ENCODE assay signal across 3 fruit fly cellular contexts in the genomic region with DNA sequence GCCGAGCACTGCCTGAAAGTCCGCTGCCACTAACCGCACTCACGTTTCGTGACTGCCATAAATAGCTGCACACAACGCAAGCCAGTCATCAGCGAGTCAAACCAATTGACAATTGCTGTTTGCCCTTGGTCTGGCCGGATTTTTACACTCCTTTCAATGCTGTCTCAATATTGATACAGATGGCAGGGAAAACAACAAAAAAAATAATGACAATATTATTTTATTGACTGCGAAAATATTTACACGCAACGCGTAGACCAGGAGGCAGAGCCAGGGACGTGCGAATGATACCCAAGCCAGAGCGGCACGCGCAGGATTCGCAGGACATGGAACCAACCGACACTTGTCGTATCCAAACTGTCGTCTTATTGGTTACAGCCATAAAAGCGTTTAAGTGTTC.
TF ChIP-seq lines count a peak whose summit lies in the region.

No protein-coding gene starts in this region.

- no peak for TF ChIP-seq CTCF in whole organism, embryonic (GFP tag; optimal IDR thresholded peaks at IDR 0.05; lab: Kevin White, UChicago)

TF ChIP-seq in whole organism, embryonic, 481 proteins besides CTCF, POLR2A, EP300 and RAD21:
- TF ChIP-seq lbe (GFP tag; optimal IDR thresholded peaks at IDR 0.05; lab: Kevin White, UChicago) (peak; percentile 73), sens (GFP tag; lab: Kevin White, UChicago) (peak; percentile 22), wek (GFP tag; optimal IDR thresholded peaks at IDR 0.05; lab: Kevin White, UChicago) (no peak), CG34422 (GFP tag; IDR thresholded peaks at IDR 0.05; lab: Robert Waterston, UW) (no peak), CG32772 (GFP tag; IDR thresholded peaks at IDR 0.05; lab: Robert Waterston, UW) (no peak), Med (GFP tag; lab: Kevin White, UChicago) (peak; percentile 69), Ets65A (GFP tag; lab: Kevin White, UChicago) (peak; percentile 38)

TF ChIP-seq in whole organism, prepupa, 60 proteins besides CTCF, POLR2A, EP300 and RAD21:
- TF ChIP-seq CG6854 (GFP tag; optimal IDR thresholded peaks at IDR 0.05; lab: Kevin White, UChicago): no peak
- TF ChIP-seq salr (GFP tag; optimal IDR thresholded peaks at IDR 0.05; lab: Kevin White, UChicago): no peak
- TF ChIP-seq pdm3 (GFP tag; optimal IDR thresholded peaks at IDR 0.05; lab: Kevin White, UChicago): no peak
- no peak for TF ChIP-seq CG31627 (GFP tag; optimal IDR thresholded peaks at IDR 0.05; lab: Kevin White, UChicago)
- TF ChIP-seq CG11902 (GFP tag; optimal IDR thresholded peaks at IDR 0.05; lab: Kevin White, UChicago): no peak
- TF ChIP-seq acj6 (GFP tag; optimal IDR thresholded peaks at IDR 0.05; lab: Kevin White, UChicago): no peak
- no peak for TF ChIP-seq CG1621 (tag; optimal IDR thresholded peaks at IDR 0.05; lab: Kevin White, UChicago)
- peak; percentile 34 for TF ChIP-seq vri (GFP tag; optimal IDR thresholded peaks at IDR 0.05; lab: Kevin White, UChicago)
- no peak for TF ChIP-seq Hr38 (GFP tag; optimal IDR thresholded peaks at IDR 0.05; lab: Kevin White, UChicago)
- peak; percentile 19 for TF ChIP-seq fkh (GFP tag; optimal IDR thresholded peaks at IDR 0.05; lab: Kevin White, UChicago)
- no peak for TF ChIP-seq CG9139 (GFP tag; optimal IDR thresholded peaks at IDR 0.05; lab: Kevin White, UChicago)
- no peak for TF ChIP-seq CG8632 (GFP tag; optimal IDR thresholded peaks at IDR 0.05; lab: Kevin White, UChicago)
TF ChIP-seq in whole organism, prepupa: peak in this region for 2.

TF ChIP-seq in whole organism, wandering third instar larva, 38 proteins besides CTCF, POLR2A, EP300 and RAD21:
- TF ChIP-seq fru (GFP tag; optimal IDR thresholded peaks at IDR 0.05; lab: Kevin White, UChicago): peak; percentile 74
- TF ChIP-seq jim (GFP tag; optimal IDR thresholded peaks at IDR 0.05; lab: Kevin White, UChicago): no peak
- no peak for TF ChIP-seq N (GFP tag; optimal IDR thresholded peaks at IDR 0.05; lab: Kevin White, UChicago)
- TF ChIP-seq lola (GFP tag; optimal IDR thresholded peaks at IDR 0.05; lab: Kevin White, UChicago): no peak
- peak; percentile 80 for TF ChIP-seq CG32264 (GFP tag; optimal IDR thresholded peaks at IDR 0.05; lab: Kevin White, UChicago)
- TF ChIP-seq h (GFP tag; optimal IDR thresholded peaks at IDR 0.05; lab: Kevin White, UChicago): peak; percentile 86
- TF ChIP-seq Abd-B (GFP tag; optimal IDR thresholded peaks at IDR 0.05; lab: Kevin White, UChicago): no peak
- TF ChIP-seq Dfd (GFP tag; optimal IDR thresholded peaks at IDR 0.05; lab: Kevin White, UChicago): no peak
- TF ChIP-seq Jra (GFP tag; optimal IDR thresholded peaks at IDR 0.05; lab: Kevin White, UChicago): no peak
- no peak for TF ChIP-seq dsf (GFP tag; optimal IDR thresholded peaks at IDR 0.05; lab: Kevin White, UChicago; ENCODE audit: borderline replicate concordance)
- no peak for TF ChIP-seq Dif (GFP tag; optimal IDR thresholded peaks at IDR 0.05; lab: Kevin White, UChicago; ENCODE audit: partially characterized antibody)
- peak in 1 of 2 experiments; percentile 50 for TF ChIP-seq foxo (GFP tag; optimal IDR thresholded peaks at IDR 0.05; lab: Kevin White, UChicago)
- TF ChIP-seq Hr83 (GFP tag; optimal IDR thresholded peaks at IDR 0.05; lab: Kevin White, UChicago; ENCODE audit: poor library complexity, severe bottlenecking): peak; percentile 96
- TF ChIP-seq sv (GFP tag; optimal IDR thresholded peaks at IDR 0.05; lab: Kevin White, UChicago): no peak
- no peak for TF ChIP-seq ey (GFP tag; optimal IDR thresholded peaks at IDR 0.05; lab: Kevin White, UChicago)
- no peak for TF ChIP-seq tai (GFP tag; optimal IDR thresholded peaks at IDR 0.05; lab: Kevin White, UChicago)
- TF ChIP-seq psq (GFP tag; optimal IDR thresholded peaks at IDR 0.05; lab: Kevin White, UChicago): peak; percentile 31
- no peak for TF ChIP-seq Rel (GFP tag; optimal IDR thresholded peaks at IDR 0.05; lab: Kevin White, UChicago)
- no peak for TF ChIP-seq Rel (tag; optimal IDR thresholded peaks at IDR 0.05; lab: Kevin White, UChicago)
- no peak for TF ChIP-seq woc (GFP tag; optimal IDR thresholded peaks at IDR 0.05; lab: Kevin White, UChicago)
- peak; percentile 58 for TF ChIP-seq br (GFP tag; optimal IDR thresholded peaks at IDR 0.05; lab: Kevin White, UChicago)
- peak; percentile 71 for TF ChIP-seq Hnf4 (GFP tag; optimal IDR thresholded peaks at IDR 0.05; lab: Kevin White, UChicago)
- TF ChIP-seq CrebA (GFP tag; optimal IDR thresholded peaks at IDR 0.05; lab: Kevin White, UChicago; ENCODE audit: borderline replicate concordance): no peak
- no peak for TF ChIP-seq brk (GFP tag; optimal IDR thresholded peaks at IDR 0.05; lab: Kevin White, UChicago)
- no peak for TF ChIP-seq sage (GFP tag; optimal IDR thresholded peaks at IDR 0.05; lab: Kevin White, UChicago)
- no peak for TF ChIP-seq Myc (optimal IDR thresholded peaks at IDR 0.05; lab: Kevin White, UChicago)
- TF ChIP-seq dl (GFP tag; optimal IDR thresholded peaks at IDR 0.05; lab: Kevin White, UChicago; ENCODE audit: insufficient read depth in 1 of 2, partially characterized antibody in 2 of 2): no peak
- no peak for TF ChIP-seq Vsx2 (GFP tag; optimal IDR thresholded peaks at IDR 0.05; lab: Kevin White, UChicago; ENCODE audit: partially characterized antibody)
- no peak for TF ChIP-seq pan (optimal IDR thresholded peaks at IDR 0.05; lab: Kevin White, UChicago)
- peak; percentile 73 for TF ChIP-seq rgr (GFP tag; optimal IDR thresholded peaks at IDR 0.05; lab: Kevin White, UChicago)
- no peak for TF ChIP-seq Mio (GFP tag; optimal IDR thresholded peaks at IDR 0.05; lab: Kevin White, UChicago)
- TF ChIP-seq dmrt93B (GFP tag; optimal IDR thresholded peaks at IDR 0.05; lab: Kevin White, UChicago): peak; percentile 37
- no peak for TF ChIP-seq Sp1 (GFP tag; optimal IDR thresholded peaks at IDR 0.05; lab: Kevin White, UChicago)
- no peak for TF ChIP-seq usp (GFP tag; optimal IDR thresholded peaks at IDR 0.05; lab: Kevin White, UChicago)
- peak; percentile 40 for TF ChIP-seq HLH106 (tag; optimal IDR thresholded peaks at IDR 0.05; lab: Kevin White, UChicago)
- peak; percentile 67 for TF ChIP-seq OdsH (GFP tag; optimal IDR thresholded peaks at IDR 0.05; lab: Kevin White, UChicago)
- no peak for TF ChIP-seq CG9705 (GFP tag; optimal IDR thresholded peaks at IDR 0.05; lab: Kevin White, UChicago)
- TF ChIP-seq Hr78 (GFP tag; optimal IDR thresholded peaks at IDR 0.05; lab: Kevin White, UChicago): no peak
- TF ChIP-seq GATAd (GFP tag; optimal IDR thresholded peaks at IDR 0.05; lab: Kevin White, UChicago): no peak
TF ChIP-seq in whole organism, wandering third instar larva: peak in this region for 12.
